Worm (Caenorhabditis elegans): ENCODE results near the gene W04G3.10.

- TF ChIP-seq unc-39 (tag; optimal IDR thresholded peaks at IDR 0.05) (no peak), nhr-237 (tag; optimal IDR thresholded peaks at IDR 0.05) (no peak), unc-62 (GFP tag; optimal IDR thresholded peaks at IDR 0.05) (peak; percentile 60), elt-1 (tag; optimal IDR thresholded peaks at IDR 0.05; ENCODE audit: borderline replicate concordance, insufficient read depth) (peak; percentile 90)
Measured at ce11 chrX:11057028-11057427, 21.0 kb downstream of the W04G3.10 start, which contains the start of gene lpr-3.
